Worm (Caenorhabditis elegans) whole organism, L4 larva: ENCODE results near the gene C46A5.4.

Experiments used
- F10B5.3 ChIP-seq: sonication (generic microtip); optimal IDR thresholded peaks from 2 replicates; lab custom pipeline; 2016; ENCODE audit warnings: mild to moderate bottlenecking, missing genetic modification characterization, missing compliant biosample characterization
- F44E2.7 ChIP-seq: fragments of 200-800 bp; sonication (Bioruptor generic); IDR thresholded peaks from 2 replicates; pipeline ENCODE4 v2.1.2; 2022; ENCODE audit warnings: missing genetic modification characterization, missing compliant biosample characterization
- Y105C5A.15 ChIP-seq: fragments of 200-800 bp; sonication (Bioruptor generic); IDR thresholded peaks from 2 replicates; pipeline ENCODE4 v1.3.6; 2022; ENCODE audit warnings: missing genetic modification characterization, missing compliant biosample characterization
- Y48G9A.11 ChIP-seq: fragments of 200-800 bp; sonication (Bioruptor generic); IDR thresholded peaks from 2 replicates; pipeline ENCODE4 v1.3.6; 2022; ENCODE audit warnings: missing genetic modification reagents, missing genetic modification characterization, missing compliant biosample characterization
- Y5F2A.4 ChIP-seq: fragments of 200-800 bp; sonication (Bioruptor generic); optimal IDR thresholded peaks from 2 replicates; lab custom pipeline; 2018; ENCODE audit warnings: mild to moderate bottlenecking, missing genetic modification characterization, missing compliant biosample characterization
- ZK546.5 ChIP-seq, 2 experiments: sonication (generic microtip); optimal IDR thresholded peaks; 2 replicates each; lab custom pipeline; 2017; ENCODE audit warnings: missing biosample characterization in 2 of 2, missing genetic modification characterization in 2 of 2
- aha-1 ChIP-seq: fragments of 150-350 bp; peaks from one replicate; lab custom pipeline; 2014; ENCODE audit warnings: missing biosample characterization, missing genetic modification characterization
- arid-1 ChIP-seq: fragments of 200-800 bp; sonication (Bioruptor generic); conservative IDR thresholded peaks from 2 replicates; pipeline ENCODE4 v1.3.6; 2022; ENCODE audit warnings: missing genetic modification reagents, missing genetic modification characterization, missing compliant biosample characterization
- attf-4 ChIP-seq: sonication (generic microtip); optimal IDR thresholded peaks from 3 replicates; lab custom pipeline; 2017; ENCODE audit warnings: missing biosample characterization, missing genetic modification characterization
- ceh-20 ChIP-seq: fragments of 200-800 bp; sonication (Bioruptor generic); IDR thresholded peaks from 2 replicates; pipeline ENCODE4 v1.3.6; 2022; ENCODE audit warnings: missing genetic modification reagents, missing genetic modification characterization, missing compliant biosample characterization
- ceh-44 ChIP-seq: fragments of 200-800 bp; sonication (Bioruptor generic); IDR thresholded peaks from 2 replicates; pipeline ENCODE4 v1.3.6; 2022; ENCODE audit warnings: missing genetic modification reagents, missing genetic modification characterization, missing compliant biosample characterization
- ceh-62 ChIP-seq: sonication (generic microtip); optimal IDR thresholded peaks from 2 replicates; lab custom pipeline; 2017; ENCODE audit warnings: missing biosample characterization, missing genetic modification characterization
- ctbp-1 ChIP-seq: fragments of 200-800 bp; sonication (Bioruptor generic); IDR thresholded peaks from 2 replicates; pipeline ENCODE4 v1.3.6; 2022; ENCODE audit warnings: missing genetic modification reagents, missing genetic modification characterization, missing compliant biosample characterization
- daf-16 ChIP-seq, 3 experiments: sonication (generic microtip); optimal IDR thresholded peaks; 2 replicates each; lab custom pipeline; 2016 to 2017; ENCODE audit warnings: missing genetic modification characterization in 3 of 3, missing genetic modification reagents in 3 of 3, mild to moderate bottlenecking in 2 of 3, missing compliant biosample characterization in 2 of 3, missing biosample characterization in 1 of 3, moderate library complexity in 1 of 3
- daf-19 ChIP-seq: fragments of 200-800 bp; sonication (Bioruptor generic); conservative IDR thresholded peaks from 2 replicates; pipeline ENCODE4 v1.3.6; 2022; ENCODE audit warnings: missing genetic modification characterization, missing compliant biosample characterization
- daf-8 ChIP-seq: fragments of 200-800 bp; sonication (Bioruptor generic); IDR thresholded peaks from 2 replicates; pipeline ENCODE4 v1.3.6; 2022; ENCODE audit warnings: missing genetic modification characterization, missing compliant biosample characterization
- egl-27 ChIP-seq: sonication (generic microtip); optimal IDR thresholded peaks from 3 replicates; lab custom pipeline; 2017; ENCODE audit warnings: missing biosample characterization, missing genetic modification reagents, missing genetic modification characterization
- egl-43 ChIP-seq: fragments of 200-800 bp; sonication (Bioruptor generic); IDR thresholded peaks from 2 replicates; pipeline ENCODE4 v1.3.6; 2022; ENCODE audit warnings: missing genetic modification reagents, missing genetic modification characterization, missing compliant biosample characterization
- fos-1 ChIP-seq: fragments of 150-350 bp; optimal IDR thresholded peaks from 2 replicates; lab custom pipeline; 2014; ENCODE audit warnings: missing biosample characterization, missing genetic modification characterization
- gei-8 ChIP-seq: fragments of 200-800 bp; sonication (Bioruptor generic); optimal IDR thresholded peaks from 2 replicates; lab custom pipeline; 2018; ENCODE audit warnings: mild to moderate bottlenecking, missing genetic modification characterization, missing compliant biosample characterization
- hif-1 ChIP-seq, 2 experiments: sonication (generic microtip); optimal IDR thresholded peaks; 2 replicates each; lab custom pipeline; 2016 to 2017; ENCODE audit warnings: missing compliant biosample characterization in 2 of 2, missing genetic modification characterization in 2 of 2, missing genetic modification reagents in 2 of 2, missing genotype in 2 of 2, mild to moderate bottlenecking in 1 of 2
- hlh-11 ChIP-seq: fragments of 200-800 bp; sonication (Bioruptor generic); optimal IDR thresholded peaks from 2 replicates; lab custom pipeline; 2018; ENCODE audit warnings: mild to moderate bottlenecking, missing genetic modification characterization, missing compliant biosample characterization
- hlh-30 ChIP-seq: sonication (generic microtip); optimal IDR thresholded peaks from 2 replicates; lab custom pipeline; 2017; ENCODE audit warnings: antibody characterized with exemption, mild to moderate bottlenecking, missing genetic modification characterization, missing compliant biosample characterization; ENCODE audit not compliant: insufficient read depth
- hmg-1.1 ChIP-seq: fragments of 200-800 bp; sonication (Bioruptor generic); IDR thresholded peaks from 2 replicates; pipeline ENCODE4 v1.3.6; 2022; ENCODE audit warnings: missing genetic modification reagents, missing genetic modification characterization, missing compliant biosample characterization
- jun-1 ChIP-seq: fragments of 150-350 bp; optimal IDR thresholded peaks from 2 replicates; lab custom pipeline; 2014; ENCODE audit warnings: missing biosample characterization, missing genetic modification reagents, missing genetic modification characterization
- lin-1 ChIP-seq: fragments of 200-800 bp; sonication (Bioruptor generic); IDR thresholded peaks from 2 replicates; pipeline ENCODE4 v1.3.6; 2022; ENCODE audit warnings: missing genetic modification reagents, missing genetic modification characterization, missing compliant biosample characterization
- lin-13 ChIP-seq: fragments of 150-350 bp; optimal IDR thresholded peaks from 2 replicates; lab custom pipeline; 2014; ENCODE audit warnings: missing biosample characterization, missing genetic modification reagents, missing genetic modification characterization
- lin-29 ChIP-seq: fragments of 200-800 bp; sonication (Bioruptor generic); IDR thresholded peaks from 2 replicates; pipeline ENCODE4 v1.3.6; 2022; ENCODE audit warnings: missing genetic modification reagents, missing genetic modification characterization, missing compliant biosample characterization
- lin-39 ChIP-seq: fragments of 150-350 bp; optimal IDR thresholded peaks from 2 replicates; lab custom pipeline; 2014; ENCODE audit warnings: missing biosample characterization, missing genetic modification reagents, missing genetic modification characterization
- lir-3 ChIP-seq: sonication (generic microtip); optimal IDR thresholded peaks from 2 replicates; lab custom pipeline; 2016; ENCODE audit warnings: mild to moderate bottlenecking, missing genetic modification characterization, missing compliant biosample characterization
- lsy-2 ChIP-seq, 2 experiments: fragments of 150-350 bp in 1 of 2; sonication (generic microtip) in 1 of 2; optimal IDR thresholded peaks; 2 replicates each; lab custom pipeline; 2014 to 2017; ENCODE audit warnings: missing biosample characterization in 2 of 2, missing genetic modification characterization in 2 of 2
- mdt-29 ChIP-seq: fragments of 200-800 bp; sonication (Bioruptor generic); IDR thresholded peaks from 2 replicates; pipeline ENCODE4 v1.3.6; 2022; ENCODE audit warnings: missing genetic modification reagents, missing genetic modification characterization, missing compliant biosample characterization
- mxl-2 ChIP-seq: fragments of 200-800 bp; sonication (Bioruptor generic); conservative IDR thresholded peaks from 2 replicates; pipeline ENCODE4 v1.3.6; 2022; ENCODE audit warnings: missing genetic modification reagents, missing genetic modification characterization, missing compliant biosample characterization
- mxl-3 ChIP-seq: fragments of 200-800 bp; sonication (Bioruptor generic); optimal IDR thresholded peaks from 2 replicates; lab custom pipeline; 2018; ENCODE audit warnings: mild to moderate bottlenecking, missing genetic modification characterization, missing compliant biosample characterization
- nhr-102 ChIP-seq: sonication (generic microtip); optimal IDR thresholded peaks from 2 replicates; lab custom pipeline; 2016; ENCODE audit warnings: mild to moderate bottlenecking, missing genetic modification characterization, moderate library complexity, missing compliant biosample characterization
- nhr-111 ChIP-seq: fragments of 200-800 bp; sonication (Bioruptor generic); optimal IDR thresholded peaks from 2 replicates; lab custom pipeline; 2018; ENCODE audit warnings: mild to moderate bottlenecking, missing genetic modification characterization, missing compliant biosample characterization
- nhr-28 ChIP-seq: fragments of 150-350 bp; optimal IDR thresholded peaks from 2 replicates; lab custom pipeline; 2014; ENCODE audit warnings: missing biosample characterization, missing genetic modification characterization
- nhr-41 ChIP-seq: fragments of 200-800 bp; sonication (Bioruptor generic); IDR thresholded peaks from 2 replicates; pipeline ENCODE4 v1.3.6; 2022; ENCODE audit warnings: missing genetic modification reagents, missing genetic modification characterization, missing compliant biosample characterization
- nhr-6 ChIP-seq: fragments of 150-350 bp; optimal IDR thresholded peaks from 2 replicates; lab custom pipeline; 2014; ENCODE audit warnings: missing biosample characterization, missing genetic modification characterization
- nhr-77 ChIP-seq: fragments of 150-350 bp; optimal IDR thresholded peaks from 2 replicates; lab custom pipeline; 2014; ENCODE audit warnings: missing biosample characterization, missing genetic modification characterization
- snpc-1.2 ChIP-seq: fragments of 200-800 bp; sonication (Bioruptor generic); IDR thresholded peaks from 2 replicates; pipeline ENCODE4 v1.3.6; 2022; ENCODE audit warnings: missing genetic modification reagents, missing genetic modification characterization, missing compliant biosample characterization
- spr-1 ChIP-seq: sonication (generic microtip); optimal IDR thresholded peaks from 2 replicates; lab custom pipeline; 2016; ENCODE audit warnings: mild to moderate bottlenecking, missing genetic modification characterization, missing compliant biosample characterization
- spr-3 ChIP-seq: fragments of 200-800 bp; sonication (Bioruptor generic); optimal IDR thresholded peaks from 2 replicates; lab custom pipeline; 2018; ENCODE audit warnings: mild to moderate bottlenecking, missing genetic modification characterization, missing compliant biosample characterization
- tag-97 ChIP-seq: fragments of 200-800 bp; sonication (Bioruptor generic); IDR thresholded peaks from 2 replicates; pipeline ENCODE4 v1.3.6; 2022; ENCODE audit warnings: missing genetic modification characterization, missing compliant biosample characterization
- unc-39 ChIP-seq: sonication (generic microtip); optimal IDR thresholded peaks from 2 replicates; lab custom pipeline; 2017; ENCODE audit warnings: missing biosample characterization, missing genetic modification characterization
- zag-1 ChIP-seq: fragments of 150-350 bp; optimal IDR thresholded peaks from 2 replicates; lab custom pipeline; 2014; ENCODE audit warnings: missing biosample characterization, missing genetic modification characterization
- zfp-3 ChIP-seq: fragments of 200-800 bp; sonication (Bioruptor generic); conservative IDR thresholded peaks from 2 replicates; pipeline ENCODE4 v1.3.6; 2022; ENCODE audit warnings: missing genetic modification reagents, missing genetic modification characterization, missing compliant biosample characterization
- zip-2 ChIP-seq: fragments of 150-350 bp; optimal IDR thresholded peaks from 2 replicates; lab custom pipeline; 2014; ENCODE audit warnings: missing biosample characterization, missing genetic modification characterization

The C46A5.4 gene

ce11 chrIV:7789521-7789949 lies 32.4 kb upstream of the C46A5.4 start, which contains the start of gene imp-3 (continued):
- TF ChIP-seq nhr-111 (GFP tag; lab: Kevin White, UChicago) = peak; percentile 40
- TF ChIP-seq egl-43 (GFP tag; lab: Robert Waterston, UW) = 0 out of 2 replicates have a peak, but pooled peaks have one; percentile 27
- peak; percentile 2 for TF ChIP-seq lin-13 (GFP tag; lab: Kevin White, UChicago)
- TF ChIP-seq Y48G9A.11 = peak; percentile 64
- TF ChIP-seq hlh-30 (tag; lab: Kevin White, UChicago) = peak; percentile 81
- peak; percentile 53 for TF ChIP-seq zfp-3 (GFP tag; lab: Robert Waterston, UW)
- TF ChIP-seq snpc-1.2 (GFP tag; lab: Robert Waterston, UW) = peak; percentile 30; the same call in 1 of the 2 replicates
- TF ChIP-seq F10B5.3 (tag; lab: Kevin White, UChicago) = no peak
- no peak for TF ChIP-seq daf-8 (GFP tag; lab: Robert Waterston, UW)
- TF ChIP-seq fos-1 (tag; lab: Kevin White, UChicago) = no peak
- no peak for TF ChIP-seq jun-1 (tag; lab: Kevin White, UChicago)
- peak; percentile 21 for TF ChIP-seq nhr-6 (tag; lab: Kevin White, UChicago)
- TF ChIP-seq ceh-44 = no peak
- no peak for TF ChIP-seq egl-27 (tag; lab: Kevin White, UChicago)
- TF ChIP-seq lin-39 (tag; lab: Kevin White, UChicago) = no peak
- no peak for TF ChIP-seq lir-3
- TF ChIP-seq tag-97 (GFP tag; lab: Robert Waterston, UW) = no peak
- peak; percentile 36 for TF ChIP-seq gei-8
- peak; percentile 50; the same call in 1 of the 2 replicates for TF ChIP-seq ceh-20 (GFP tag; lab: Robert Waterston, UW)
- no peak for TF ChIP-seq nhr-41 (GFP tag; lab: Robert Waterston, UW)
- peak; percentile 98 for TF ChIP-seq aha-1 (tag; lab: Kevin White, UChicago)
- no peak for TF ChIP-seq mdt-29 (GFP tag; lab: Robert Waterston, UW)
- no peak for TF ChIP-seq unc-39 (tag; lab: Kevin White, UChicago)
- TF ChIP-seq daf-16 (GFP tag; optimal IDR thresholded peaks at IDR 0.05; lab: Kevin White, UChicago) = peak; percentile 28 to 60
- peak; percentile 88 for TF ChIP-seq daf-16 (tag; optimal IDR thresholded peaks at IDR 0.05; lab: Kevin White, UChicago)
- no peak for TF ChIP-seq attf-4
- TF ChIP-seq mxl-3 (GFP tag; lab: Kevin White, UChicago) = peak; percentile 84
- TF ChIP-seq spr-1 (tag; lab: Kevin White, UChicago) = peak; percentile 18
- TF ChIP-seq hif-1 (tag; optimal IDR thresholded peaks at IDR 0.05; lab: Kevin White, UChicago) = peak in 1 of 2 experiments; percentile 53
- TF ChIP-seq ZK546.5 (tag; optimal IDR thresholded peaks at IDR 0.05; lab: Kevin White, UChicago) = no peak
- peak; percentile 63; the same call in 1 of the 2 replicates for TF ChIP-seq hmg-1.1
- TF ChIP-seq lin-1 (GFP tag; lab: Robert Waterston, UW) = 0 out of 2 replicates have a peak, but pooled peaks have one; percentile 47
- peak; percentile 22; the same call in 1 of the 2 replicates for TF ChIP-seq ctbp-1 (GFP tag; lab: Robert Waterston, UW)
- TF ChIP-seq lin-29 (GFP tag; lab: Robert Waterston, UW) = 0 out of 2 replicates have a peak, but pooled peaks have one; percentile 23
- TF ChIP-seq lsy-2 (tag; optimal IDR thresholded peaks at IDR 0.05; lab: Kevin White, UChicago) = peak; percentile 30 to 83
- TF ChIP-seq nhr-77 (tag; lab: Kevin White, UChicago) = no peak
- peak; percentile 74 for TF ChIP-seq Y5F2A.4 (GFP tag; lab: Kevin White, UChicago)
- TF ChIP-seq mxl-2 (GFP tag; lab: Robert Waterston, UW) = peak; percentile 46; the same call in 1 of the 2 replicates
- TF ChIP-seq spr-3 = peak; percentile 11
- TF ChIP-seq ceh-62 (tag; lab: Kevin White, UChicago) = no peak
- peak; percentile 66; the same call in 1 of the 2 replicates for TF ChIP-seq Y105C5A.15 (GFP tag; lab: Robert Waterston, UW)
- no peak for TF ChIP-seq zag-1
- peak; percentile 22 for TF ChIP-seq nhr-28 (tag; lab: Kevin White, UChicago)
- TF ChIP-seq daf-19 = no peak
- peak; percentile 67 for TF ChIP-seq hlh-11
- peak; percentile 65; the same call in 1 of the 2 replicates for TF ChIP-seq arid-1 (GFP tag; lab: Robert Waterston, UW)
- peak; percentile 35 for TF ChIP-seq nhr-102 (tag; lab: Kevin White, UChicago)
- no peak for TF ChIP-seq zip-2 (tag; lab: Kevin White, UChicago)
- no peak for TF ChIP-seq F44E2.7 (GFP tag; lab: Robert Waterston, UW)
